Fruit fly (Drosophila melanogaster): ENCODE results near the gene ebd1.

Gene ebd1

DNA sequence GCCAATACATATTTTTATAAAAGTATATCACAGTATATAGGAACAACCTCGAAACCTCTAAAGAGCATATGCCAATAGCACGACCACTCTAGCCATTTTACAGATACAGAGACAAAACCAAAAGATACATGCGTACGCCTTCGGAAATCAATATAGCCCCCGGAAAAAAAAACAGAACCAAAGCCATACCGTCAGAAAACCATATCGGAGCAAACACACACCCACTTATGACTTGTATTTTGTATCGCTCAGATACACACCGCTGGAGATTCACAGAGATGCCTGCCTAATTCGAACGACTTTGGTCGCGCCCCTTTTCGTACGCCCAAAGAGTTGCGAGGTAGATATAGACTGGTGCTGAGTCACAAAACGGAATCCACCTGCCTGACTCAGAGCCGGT is 10.2 kb upstream of the ebd1 start:
- no peak for TF ChIP-seq toe (GFP tag; optimal IDR thresholded peaks at IDR 0.05)
- TF ChIP-seq CG11617 (GFP tag; optimal IDR thresholded peaks at IDR 0.05), result no peak
- no peak for TF ChIP-seq bab1 (GFP tag; optimal IDR thresholded peaks at IDR 0.05)
- TF ChIP-seq Crg-1 (GFP tag; optimal IDR thresholded peaks at IDR 0.05), result no peak
- no peak for TF ChIP-seq Clk (GFP tag; optimal IDR thresholded peaks at IDR 0.05)
- TF ChIP-seq kay (GFP tag; ENCODE audit: borderline replicate concordance), result no peak
- no peak for TF ChIP-seq cnc (optimal IDR thresholded peaks at IDR 0.05)

dm6 chr3L:692699-693098 is 7.3 kb upstream of the ebd1 start, which contains the start of gene Vti1a:
Gene Vti1a (minus strand): TSS chr3L:692919.
- TF ChIP-seq bab1 (GFP tag; optimal IDR thresholded peaks at IDR 0.05) (peak; percentile 36), cic (GFP tag; optimal IDR thresholded peaks at IDR 0.05) (no peak)

- TF ChIP-seq cnc (optimal IDR thresholded peaks at IDR 0.05) (no peak), bab1 (GFP tag; optimal IDR thresholded peaks at IDR 0.05) (peak; percentile 36), CG14711 (tag; optimal IDR thresholded peaks at IDR 0.05) (peak; percentile 73)
Observed at dm6 chr3L:690031-690686, 4.8 kb upstream of the ebd1 start, which contains the start of the genes CG32483 and RabX6. Gene CG32483 (minus strand): TSS chr3L:690081. Gene RabX6 (plus strand): TSS chr3L:690517.

- TF ChIP-seq kay (GFP tag; ENCODE audit: borderline replicate concordance) (no peak), pad (GFP tag; optimal IDR thresholded peaks at IDR 0.05) (no peak), CG1620 (GFP tag; optimal IDR thresholded peaks at IDR 0.05) (no peak), Mnt (GFP tag; optimal IDR thresholded peaks at IDR 0.05) (no peak), cic (GFP tag; optimal IDR thresholded peaks at IDR 0.05) (no peak)
Observed at dm6 chr3L:687858-688257, 2.5 kb upstream of the ebd1 start, which contains the start of gene hiro. Gene hiro (minus strand): TSS chr3L:687958.

dm6 chr3L:684749-685440 is 454 bp downstream of the ebd1 start:
- peak; percentile 56 for TF ChIP-seq tj (GFP tag; optimal IDR thresholded peaks at IDR 0.05)
- TF ChIP-seq Mnt (GFP tag; optimal IDR thresholded peaks at IDR 0.05), result peak; percentile 1
- no peak for TF ChIP-seq CG12768 (GFP tag; optimal IDR thresholded peaks at IDR 0.05)
- peak; percentile 3 for TF ChIP-seq Hr96 (GFP tag; optimal IDR thresholded peaks at IDR 0.05)

- TF ChIP-seq ovo (GFP tag; optimal IDR thresholded peaks at IDR 0.05) (peak; percentile 85), Crg-1 (GFP tag; optimal IDR thresholded peaks at IDR 0.05) (no peak)
Observed at dm6 chr3L:682420-682882, 2.9 kb downstream of the ebd1 start, which contains the start of gene CG3386. Gene CG3386 (minus strand): TSS chr3L:682470.

- peak; percentile 72 for TF ChIP-seq CG1620 (GFP tag; optimal IDR thresholded peaks at IDR 0.05)
- TF ChIP-seq Crg-1 (GFP tag; optimal IDR thresholded peaks at IDR 0.05), result peak; percentile 88
- TF ChIP-seq CG7045 (GFP tag; optimal IDR thresholded peaks at IDR 0.05), result peak; percentile 42
- TF ChIP-seq ovo (GFP tag; optimal IDR thresholded peaks at IDR 0.05), result peak; percentile 3
- TF ChIP-seq cic (GFP tag; optimal IDR thresholded peaks at IDR 0.05), result peak; percentile 41
- TF ChIP-seq CG7101 (tag; optimal IDR thresholded peaks at IDR 0.05), result peak; percentile 66
- peak; percentile 62 for TF ChIP-seq CG12768 (GFP tag; optimal IDR thresholded peaks at IDR 0.05)
- TF ChIP-seq pad (GFP tag; optimal IDR thresholded peaks at IDR 0.05), result peak; percentile 47
- peak; percentile 42 for TF ChIP-seq toe (GFP tag; optimal IDR thresholded peaks at IDR 0.05)
- no peak for TF ChIP-seq bab1 (GFP tag; optimal IDR thresholded peaks at IDR 0.05)
- peak; percentile 35 for TF ChIP-seq CG5204 (GFP tag; optimal IDR thresholded peaks at IDR 0.05)
- peak; percentile 15 for TF ChIP-seq tj (GFP tag; optimal IDR thresholded peaks at IDR 0.05)
- TF ChIP-seq Clk (GFP tag; optimal IDR thresholded peaks at IDR 0.05), result no peak
- TF ChIP-seq CG11617 (GFP tag; optimal IDR thresholded peaks at IDR 0.05), result peak; percentile 34
- peak; percentile 81 for TF ChIP-seq Mnt (GFP tag; optimal IDR thresholded peaks at IDR 0.05)
- peak; percentile 57 for TF ChIP-seq CG33017 (tag; optimal IDR thresholded peaks at IDR 0.05)
- no peak for TF ChIP-seq cnc (optimal IDR thresholded peaks at IDR 0.05)
- no peak for TF ChIP-seq kay (GFP tag; ENCODE audit: borderline replicate concordance)
- TF ChIP-seq CG14711 (tag; optimal IDR thresholded peaks at IDR 0.05), result peak; percentile 91
- no peak for TF ChIP-seq Hr96 (GFP tag; optimal IDR thresholded peaks at IDR 0.05)
Observed at dm6 chr3L:681793-682369, 3.5 kb downstream of the ebd1 start.
